Worm (Caenorhabditis elegans) whole organism, L1 larva: ENCODE results near the gene ugt-54.

Experiments
- aly-2 ChIP-seq: fragments of 150-350 bp; optimal IDR thresholded peaks from 2 replicates; lab custom pipeline; 2014; ENCODE audit warnings: missing biosample characterization, missing genetic modification characterization
- ama-1 ChIP-seq: fragments of 150-350 bp; optimal IDR thresholded peaks from 2 replicates; lab custom pipeline; 2014
- ceh-88 ChIP-seq: fragments of 200-800 bp; sonication (Bioruptor generic); IDR thresholded peaks from 2 replicates; pipeline ENCODE4 v1.3.6; 2022; ENCODE audit warnings: missing genetic modification characterization, missing compliant biosample characterization
- ces-1 ChIP-seq: fragments of 150-350 bp; optimal IDR thresholded peaks from 2 replicates; lab custom pipeline; 2014; ENCODE audit warnings: missing biosample characterization, missing genetic modification reagents, missing genetic modification characterization
- dpl-1 ChIP-seq, 3 experiments: fragments of 150-350 bp in 2 of 3; sonication (generic microtip) in 1 of 3; optimal IDR thresholded peaks; 2 replicates each; lab custom pipeline; 2014 to 2017; ENCODE audit warnings: missing biosample characterization in 3 of 3, missing genetic modification characterization in 3 of 3, missing genetic modification reagents in 3 of 3
- elt-3 ChIP-seq, 6 experiments: fragments of 150-350 bp in 1 of 6; sonication (generic microtip); optimal IDR thresholded peaks; 2 replicates each; lab custom pipeline; 2017 to 2018; ENCODE audit warnings: missing biosample characterization in 6 of 6, missing genetic modification characterization in 6 of 6, inconsistent platforms in 1 of 6
- hpl-2 ChIP-seq: fragments of 150-350 bp; optimal IDR thresholded peaks from 2 replicates; lab custom pipeline; 2014; ENCODE audit warnings: missing biosample characterization, missing genetic modification reagents, missing genetic modification characterization
- lin-35 ChIP-seq, 2 experiments: fragments of 150-350 bp; optimal IDR thresholded peaks; 2 replicates each; lab custom pipeline; 2014; ENCODE audit warnings: missing biosample characterization in 2 of 2, missing genetic modification characterization in 2 of 2, missing genetic modification reagents in 2 of 2
- nhr-11 ChIP-seq: fragments of 150-350 bp; optimal IDR thresholded peaks from 2 replicates; lab custom pipeline; 2014; ENCODE audit warnings: missing biosample characterization, missing genetic modification characterization
- nhr-20 ChIP-seq: sonication (generic microtip); optimal IDR thresholded peaks from 2 replicates; lab custom pipeline; 2016; ENCODE audit warnings: mild to moderate bottlenecking, missing genetic modification characterization, missing compliant biosample characterization
- pag-3 ChIP-seq: sonication (generic microtip); optimal IDR thresholded peaks from 2 replicates; lab custom pipeline; 2017; ENCODE audit warnings: missing genetic modification characterization, mild to moderate bottlenecking, missing compliant biosample characterization, antibody characterized with exemption, borderline replicate concordance; ENCODE audit not compliant: insufficient read depth
- tbx-2 ChIP-seq: sonication (generic microtip); optimal IDR thresholded peaks from 2 replicates; lab custom pipeline; 2016; ENCODE audit warnings: missing genetic modification characterization, missing compliant biosample characterization

ce11 chrIV:10716348-10716747 is 45.1 kb upstream of the ugt-54 start, which contains the start of gene ncx-3:
- TF ChIP-seq dpl-1 (GFP tag; optimal IDR thresholded peaks at IDR 0.05; lab: Kevin White, UChicago) (no peak), ceh-88 (GFP tag; lab: Robert Waterston, UW) (no peak), aly-2 (tag; lab: Kevin White, UChicago) (no peak), pag-3 (tag; lab: Kevin White, UChicago) (no peak), nhr-20 (tag; lab: Kevin White, UChicago) (no peak), elt-3 (tag; optimal IDR thresholded peaks at IDR 0.05; lab: Kevin White, UChicago) (no peak), tbx-2 (tag; lab: Kevin White, UChicago) (no peak), hpl-2 (GFP tag; lab: Kevin White, UChicago) (no peak), ces-1 (GFP tag; lab: Kevin White, UChicago) (no peak), ama-1 (lab: Kevin White, UChicago) (no peak), nhr-11 (tag; lab: Kevin White, UChicago) (no peak), lin-35 (GFP tag; optimal IDR thresholded peaks at IDR 0.05; lab: Kevin White, UChicago) (no peak)
